Worm (Caenorhabditis elegans): ENCODE data around the gene mrpl-32.

- TF ChIP-seq K11D2.4 (GFP tag; IDR thresholded peaks at IDR 0.05), result no peak
- TF ChIP-seq lir-1 (GFP tag; conservative IDR thresholded peaks at IDR 0.05), result no peak
- TF ChIP-seq snpc-1.1 (tag; optimal IDR thresholded peaks at IDR 0.05; ENCODE audit: insufficient read depth), result no peak
- TF ChIP-seq snpc-4 (GFP tag; optimal IDR thresholded peaks at IDR 0.05), result no peak
- TF ChIP-seq snpc-4 (tag; optimal IDR thresholded peaks at IDR 0.05), result no peak
- TF ChIP-seq F55B11.4 (tag; optimal IDR thresholded peaks at IDR 0.05; ENCODE audit: borderline replicate concordance, insufficient read depth), result no peak
- no peak for TF ChIP-seq madf-8 (GFP tag; conservative IDR thresholded peaks at IDR 0.05)
- TF ChIP-seq cebp-2 (GFP tag; IDR thresholded peaks at IDR 0.05), result no peak
- no peak for TF ChIP-seq attf-3 (GFP tag; conservative IDR thresholded peaks at IDR 0.05)
- no peak for TF ChIP-seq K12H6.12 (tag; optimal IDR thresholded peaks at IDR 0.05)
- TF ChIP-seq Y53F4B.3 (GFP tag; IDR thresholded peaks at IDR 0.05), result no peak
- no peak for TF ChIP-seq pha-4 (tag; optimal IDR thresholded peaks at IDR 0.05)
- no peak for TF ChIP-seq T07F8.4 (tag; optimal IDR thresholded peaks at IDR 0.05)
- no peak for TF ChIP-seq him-1 (tag; optimal IDR thresholded peaks at IDR 0.05)
- TF ChIP-seq lin-40 (tag; optimal IDR thresholded peaks at IDR 0.05), result no peak
Measured at ce11 chrIII:8480355-8480754, 30.8 kb downstream of the mrpl-32 start, which contains the start of gene F42H10.6.
